Worm (Caenorhabditis elegans) whole organism, mixed stage, embryonic: ENCODE results near the gene B0222.1.

ENCODE experiments used
- M03D4.4 ChIP-seq: sonication (generic microtip); optimal IDR thresholded peaks from 2 replicates; lab custom pipeline; 2017; ENCODE audit warnings: mild to moderate bottlenecking, missing genetic modification characterization, missing compliant biosample characterization
- ceh-83 ChIP-seq: fragments of 200-800 bp; sonication (Bioruptor generic); optimal IDR thresholded peaks from 2 replicates; lab custom pipeline; 2018; ENCODE audit warnings: mild to moderate bottlenecking, missing genetic modification characterization, missing compliant biosample characterization
- ces-1 ChIP-seq: fragments of 150-350 bp; optimal IDR thresholded peaks from 2 replicates; lab custom pipeline; 2014; ENCODE audit warnings: missing biosample characterization, missing genetic modification reagents, missing genetic modification characterization
- elt-1 ChIP-seq: sonication (generic microtip); optimal IDR thresholded peaks from 2 replicates; lab custom pipeline; 2017; ENCODE audit warnings: missing genetic modification characterization, mild to moderate bottlenecking, missing compliant biosample characterization, antibody characterized with exemption, moderate library complexity, borderline replicate concordance; ENCODE audit not compliant: insufficient read depth
- elt-3 ChIP-seq: fragments of 150-350 bp; optimal IDR thresholded peaks from 2 replicates; lab custom pipeline; 2014; ENCODE audit warnings: missing biosample characterization, missing genetic modification characterization
- flh-1 ChIP-seq: fragments of 200-800 bp; sonication (Bioruptor generic); optimal IDR thresholded peaks from 2 replicates; lab custom pipeline; 2018; ENCODE audit warnings: mild to moderate bottlenecking, missing genetic modification characterization, moderate library complexity, missing compliant biosample characterization
- hlh-1 ChIP-seq: fragments of 150-350 bp; optimal IDR thresholded peaks from 2 replicates; lab custom pipeline; 2014; ENCODE audit warnings: missing biosample characterization, missing genetic modification reagents, missing genetic modification characterization
- mep-1 ChIP-seq: fragments of 150-350 bp; optimal IDR thresholded peaks from 2 replicates; lab custom pipeline; 2017; ENCODE audit warnings: missing biosample characterization, missing genetic modification reagents, missing genetic modification characterization, inconsistent platforms
- sem-2 ChIP-seq: fragments of 200-800 bp; sonication (Bioruptor generic); optimal IDR thresholded peaks from 2 replicates; lab custom pipeline; 2018; ENCODE audit warnings: mild to moderate bottlenecking, missing genetic modification characterization, missing compliant biosample characterization
- sptf-1 ChIP-seq: sonication (generic microtip); optimal IDR thresholded peaks from 2 replicates; lab custom pipeline; 2017; ENCODE audit warnings: mild to moderate bottlenecking, missing genetic modification characterization, moderate library complexity, missing compliant biosample characterization
- unc-62 ChIP-seq: fragments of 150-350 bp; optimal IDR thresholded peaks from 2 replicates; lab custom pipeline; 2014; ENCODE audit warnings: missing biosample characterization, missing genetic modification reagents, missing genetic modification characterization
- ztf-11 ChIP-seq: fragments of 150-350 bp; optimal IDR thresholded peaks from 2 replicates; lab custom pipeline; 2014; ENCODE audit warnings: missing biosample characterization, missing genetic modification characterization

DNA sequence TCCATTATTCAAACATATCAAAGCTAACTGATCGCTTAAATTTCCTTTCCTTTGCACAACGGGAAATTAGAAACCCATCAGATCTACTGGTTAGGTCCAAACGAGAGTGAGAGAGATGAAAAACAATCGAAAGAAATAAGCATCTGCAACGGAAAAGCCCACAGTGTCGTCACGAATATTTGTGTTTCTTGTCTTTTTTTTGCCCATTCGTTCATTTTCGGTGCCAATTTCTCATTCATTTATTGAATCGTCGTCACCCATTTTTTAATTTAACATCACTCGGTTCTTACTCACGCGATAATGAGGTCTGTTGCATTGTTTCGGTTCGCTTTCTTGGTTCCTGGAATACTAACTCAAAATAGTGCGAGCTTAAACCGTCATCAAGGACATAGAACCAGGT is 9.9 kb upstream of the B0222.1 start, which contains the start of gene F21C10.6:
- TF ChIP-seq unc-62 (GFP tag; lab: Kevin White, UChicago) (no peak), elt-1 (tag; lab: Kevin White, UChicago) (no peak), M03D4.4 (tag; lab: Kevin White, UChicago) (no peak), ceh-83 (GFP tag; lab: Kevin White, UChicago) (no peak), mep-1 (no peak), ztf-11 (tag; lab: Kevin White, UChicago) (no peak), elt-3 (tag; lab: Kevin White, UChicago) (no peak), ces-1 (GFP tag; lab: Kevin White, UChicago) (no peak), hlh-1 (tag; lab: Kevin White, UChicago) (no peak), sem-2 (GFP tag; lab: Kevin White, UChicago) (no peak), sptf-1 (no peak), flh-1 (GFP tag; lab: Kevin White, UChicago) (no peak)
